Worm (Caenorhabditis elegans) whole organism, L2 larva: Measurements from ENCODE around the gene K02A6.4.

Experiments used
- C34F6.9 ChIP-seq: fragments of 150-350 bp; optimal IDR thresholded peaks from 2 replicates; lab custom pipeline; 2014; ENCODE audit warnings: missing biosample characterization, missing genetic modification characterization
- F13H6.1 ChIP-seq: sonication (generic microtip); optimal IDR thresholded peaks from 2 replicates; lab custom pipeline; 2016; ENCODE audit warnings: missing genetic modification characterization, missing compliant biosample characterization
- R02D3.7 ChIP-seq: fragments of 150-350 bp; optimal IDR thresholded peaks from 2 replicates; lab custom pipeline; 2014; ENCODE audit warnings: missing biosample characterization, missing genetic modification characterization
- ZK546.5 ChIP-seq: sonication (generic microtip); optimal IDR thresholded peaks from 2 replicates; lab custom pipeline; 2017; ENCODE audit warnings: missing biosample characterization, missing genetic modification characterization
- alr-1 ChIP-seq: fragments of 150-350 bp; optimal IDR thresholded peaks from 2 replicates; lab custom pipeline; 2014; ENCODE audit warnings: missing biosample characterization, missing genetic modification characterization
- ama-1 ChIP-seq: fragments of 150-350 bp; optimal IDR thresholded peaks from 2 replicates; lab custom pipeline; 2018; ENCODE audit warnings: inconsistent platforms
- blmp-1 ChIP-seq: sonication (generic microtip); optimal IDR thresholded peaks from 2 replicates; lab custom pipeline; 2017; ENCODE audit warnings: missing genetic modification characterization, mild to moderate bottlenecking, missing compliant biosample characterization, antibody characterized with exemption, moderate library complexity; ENCODE audit not compliant: insufficient read depth
- ceh-82 ChIP-seq: fragments of 150-350 bp; optimal IDR thresholded peaks from 2 replicates; lab custom pipeline; 2014; ENCODE audit warnings: missing biosample characterization, missing genetic modification characterization
- crh-2 ChIP-seq: sonication (generic microtip); optimal IDR thresholded peaks from 2 replicates; lab custom pipeline; 2017; ENCODE audit warnings: missing biosample characterization, missing genetic modification characterization
- dmd-4 ChIP-seq: sonication (generic microtip); optimal IDR thresholded peaks from 2 replicates; lab custom pipeline; 2017; ENCODE audit warnings: missing biosample characterization, missing genetic modification characterization
- egl-27 ChIP-seq: sonication (generic microtip); optimal IDR thresholded peaks from 3 replicates; lab custom pipeline; 2017; ENCODE audit warnings: missing biosample characterization, missing genetic modification reagents, missing genetic modification characterization
- elt-3 ChIP-seq: sonication (generic microtip); optimal IDR thresholded peaks from 2 replicates; lab custom pipeline; 2017; ENCODE audit warnings: missing biosample characterization, missing genetic modification characterization
- fos-1 ChIP-seq: fragments of 150-350 bp; optimal IDR thresholded peaks from 2 replicates; lab custom pipeline; 2014; ENCODE audit warnings: missing biosample characterization, missing genetic modification characterization
- gmeb-1 ChIP-seq: fragments of 150-350 bp; optimal IDR thresholded peaks from 2 replicates; lab custom pipeline; 2014; ENCODE audit warnings: missing biosample characterization, missing genetic modification characterization
- lin-11 ChIP-seq: fragments of 150-350 bp; sonication (generic microtip); optimal IDR thresholded peaks from 2 replicates; lab custom pipeline; 2014; ENCODE audit warnings: missing biosample characterization, missing genetic modification characterization, inconsistent platforms, mixed read lengths
- lin-13 ChIP-seq: fragments of 150-350 bp; optimal IDR thresholded peaks from 2 replicates; lab custom pipeline; 2014; ENCODE audit warnings: missing biosample characterization, missing genetic modification reagents, missing genetic modification characterization
- lin-39 ChIP-seq: fragments of 150-350 bp; optimal IDR thresholded peaks from 2 replicates; lab custom pipeline; 2014; ENCODE audit warnings: missing biosample characterization, missing genetic modification reagents, missing genetic modification characterization
- lsy-2 ChIP-seq, 2 experiments: fragments of 150-350 bp in 1 of 2; sonication (generic microtip) in 1 of 2; optimal IDR thresholded peaks; 2 replicates each; lab custom pipeline; 2014 to 2017; ENCODE audit warnings: missing biosample characterization in 2 of 2, missing genetic modification characterization in 2 of 2
- mab-5 ChIP-seq: fragments of 150-350 bp; optimal IDR thresholded peaks from 2 replicates; lab custom pipeline; 2014; ENCODE audit warnings: missing biosample characterization, missing genetic modification characterization
- mbf-1 ChIP-seq: sonication (generic microtip); optimal IDR thresholded peaks from 2 replicates; lab custom pipeline; 2017; ENCODE audit warnings: missing biosample characterization, missing genetic modification characterization
- mdl-1 ChIP-seq, 2 experiments: fragments of 150-350 bp in 1 of 2; sonication (generic microtip) in 1 of 2; optimal IDR thresholded peaks; 2 replicates each; lab custom pipeline; 2017; ENCODE audit warnings: missing biosample characterization in 2 of 2, missing genetic modification characterization in 2 of 2
- nhr-11 ChIP-seq: fragments of 150-350 bp; optimal IDR thresholded peaks from 2 replicates; lab custom pipeline; 2014; ENCODE audit warnings: missing biosample characterization, missing genetic modification characterization
- nhr-12 ChIP-seq: fragments of 150-350 bp; optimal IDR thresholded peaks from 2 replicates; lab custom pipeline; 2014; ENCODE audit warnings: missing biosample characterization, missing genetic modification characterization
- nhr-129 ChIP-seq: fragments of 150-350 bp; optimal IDR thresholded peaks from 2 replicates; lab custom pipeline; 2014; ENCODE audit warnings: missing biosample characterization, missing genetic modification characterization
- nhr-21 ChIP-seq: fragments of 150-350 bp; optimal IDR thresholded peaks from 2 replicates; lab custom pipeline; 2014; ENCODE audit warnings: missing biosample characterization, missing genetic modification characterization
- nhr-23 ChIP-seq: fragments of 150-350 bp; optimal IDR thresholded peaks from 2 replicates; lab custom pipeline; 2014; ENCODE audit warnings: missing biosample characterization, missing genetic modification reagents, missing genetic modification characterization
- nhr-25 ChIP-seq: fragments of 150-350 bp; sonication (generic microtip); optimal IDR thresholded peaks from 3 replicates; lab custom pipeline; 2014; ENCODE audit warnings: missing biosample characterization, missing genetic modification characterization
- nhr-6 ChIP-seq: fragments of 150-350 bp; optimal IDR thresholded peaks from 2 replicates; lab custom pipeline; 2014; ENCODE audit warnings: missing biosample characterization, missing genetic modification characterization
- nhr-77 ChIP-seq: fragments of 150-350 bp; optimal IDR thresholded peaks from 2 replicates; lab custom pipeline; 2014; ENCODE audit warnings: missing biosample characterization, missing genetic modification characterization
- peb-1 ChIP-seq: fragments of 150-350 bp; optimal IDR thresholded peaks from 2 replicates; lab custom pipeline; 2014; ENCODE audit warnings: missing biosample characterization, missing genetic modification characterization
- sem-4 ChIP-seq: fragments of 150-350 bp; optimal IDR thresholded peaks from 2 replicates; lab custom pipeline; 2014; ENCODE audit warnings: missing biosample characterization, missing genetic modification reagents, missing genetic modification characterization
- sma-3 ChIP-seq: sonication (generic microtip); optimal IDR thresholded peaks from 2 replicates; lab custom pipeline; 2016; ENCODE audit warnings: missing genetic modification reagents, missing genetic modification characterization, missing compliant biosample characterization
- sma-9 ChIP-seq, 2 experiments: fragments of 150-350 bp in 1 of 2; sonication (generic microtip) in 1 of 2; optimal IDR thresholded peaks; 2 replicates each; lab custom pipeline; 2014 to 2016; ENCODE audit warnings: missing genetic modification characterization in 2 of 2, mild to moderate bottlenecking in 1 of 2, missing biosample characterization in 1 of 2, missing compliant biosample characterization in 1 of 2, missing genetic modification reagents in 1 of 2, moderate library complexity in 1 of 2
- unc-39 ChIP-seq: fragments of 150-350 bp; optimal IDR thresholded peaks from 2 replicates; lab custom pipeline; 2014; ENCODE audit warnings: missing biosample characterization, missing genetic modification characterization
- unc-55 ChIP-seq: fragments of 150-350 bp; sonication (generic microtip); optimal IDR thresholded peaks from 3 replicates; lab custom pipeline; 2014; ENCODE audit warnings: missing biosample characterization, missing genetic modification reagents, missing genetic modification characterization
- zag-1 ChIP-seq: fragments of 150-350 bp; optimal IDR thresholded peaks from 2 replicates; lab custom pipeline; 2014; ENCODE audit warnings: missing biosample characterization, missing genetic modification characterization
- ztf-1 ChIP-seq: fragments of 200-800 bp; sonication (Bioruptor generic); conservative IDR thresholded peaks from 2 replicates; pipeline ENCODE4 v1.3.6; 2022; ENCODE audit warnings: missing genetic modification characterization, missing compliant biosample characterization
- ztf-11 ChIP-seq: sonication (generic microtip); optimal IDR thresholded peaks from 2 replicates; lab custom pipeline; 2017; ENCODE audit warnings: missing biosample characterization, missing genetic modification characterization
- ztf-4 ChIP-seq: fragments of 150-350 bp; optimal IDR thresholded peaks from 2 replicates; lab custom pipeline; 2014; ENCODE audit warnings: missing biosample characterization, missing genetic modification characterization

K02A6.4 gene

ce11 chrX:8236515-8236914, 18.0 kb upstream of the K02A6.4 start:
- no peak for TF ChIP-seq ztf-1
- no peak for TF ChIP-seq nhr-12 (tag; lab: Kevin White, UChicago)
- no peak for TF ChIP-seq nhr-21
- no peak for TF ChIP-seq lsy-2 (tag; optimal IDR thresholded peaks at IDR 0.05; lab: Kevin White, UChicago)
- no peak for TF ChIP-seq R02D3.7 (tag; lab: Kevin White, UChicago)
- TF ChIP-seq ama-1 (lab: Kevin White, UChicago) = no peak
- TF ChIP-seq peb-1 (tag; lab: Kevin White, UChicago) = no peak
- no peak for TF ChIP-seq sma-3
- TF ChIP-seq egl-27 (tag; lab: Kevin White, UChicago) = no peak
- no peak for TF ChIP-seq lin-39 (tag; lab: Kevin White, UChicago)
- TF ChIP-seq nhr-23 = no peak
- no peak for TF ChIP-seq ztf-4
- peak; percentile 2 for TF ChIP-seq fos-1 (tag; lab: Kevin White, UChicago)
- TF ChIP-seq mdl-1 (tag; optimal IDR thresholded peaks at IDR 0.05; lab: Kevin White, UChicago) = no peak
- peak; percentile 61 for TF ChIP-seq nhr-129
- TF ChIP-seq ztf-11 (tag; lab: Kevin White, UChicago) = no peak
- TF ChIP-seq sma-9 (GFP tag; optimal IDR thresholded peaks at IDR 0.05; lab: Kevin White, UChicago) = peak; percentile 39
- TF ChIP-seq sma-9 (tag; optimal IDR thresholded peaks at IDR 0.05; lab: Kevin White, UChicago) = no peak
- no peak for TF ChIP-seq crh-2
- TF ChIP-seq nhr-11 (tag; lab: Kevin White, UChicago) = no peak
- no peak for TF ChIP-seq ceh-82
- TF ChIP-seq dmd-4 (tag; lab: Kevin White, UChicago) = no peak
- no peak for TF ChIP-seq blmp-1
- TF ChIP-seq mbf-1 = no peak
- no peak for TF ChIP-seq unc-39
- no peak for TF ChIP-seq nhr-77
- no peak for TF ChIP-seq ZK546.5 (tag; lab: Kevin White, UChicago)
- TF ChIP-seq, all 48 proteins: peak for 3

DNA sequence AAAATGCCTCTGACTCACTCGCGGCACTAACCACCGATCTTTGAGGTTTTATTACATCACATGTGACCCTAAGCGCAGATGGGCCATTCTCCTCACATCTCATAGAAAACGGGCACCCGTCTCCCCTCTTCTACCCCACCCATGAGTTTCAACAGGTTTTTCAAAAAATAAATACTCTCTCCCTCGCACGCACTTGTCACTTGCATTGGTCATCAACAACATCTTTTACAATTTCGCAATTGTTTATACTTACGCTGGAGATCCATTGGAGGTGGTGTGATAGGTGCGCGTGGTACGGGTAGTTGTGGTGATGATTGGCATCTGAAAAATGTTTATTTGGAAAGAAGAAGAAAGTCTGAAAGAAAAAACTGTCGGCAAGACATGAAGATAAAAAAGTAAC, 17.4 kb upstream of the K02A6.4 start, which contains the start of gene M60.4:
M60.4 (minus strand) TSS at position 321 of the 400 bp plus-strand sequence.
- TF ChIP-seq zag-1 (tag; lab: Kevin White, UChicago) (no peak), ztf-4 (peak; percentile 82), gmeb-1 (tag; lab: Kevin White, UChicago) (peak; percentile 56), mdl-1 (tag; optimal IDR thresholded peaks at IDR 0.05; lab: Kevin White, UChicago) (peak; percentile 44 to 48), C34F6.9 (tag; lab: Kevin White, UChicago) (peak; percentile 35), blmp-1 (peak; percentile 78), sma-3 (peak; percentile 80), nhr-6 (tag; lab: Kevin White, UChicago) (peak; percentile 74), ztf-11 (tag; lab: Kevin White, UChicago) (no peak), mab-5 (tag; lab: Kevin White, UChicago) (no peak), F13H6.1 (tag; lab: Kevin White, UChicago) (peak; percentile 47), sma-9 (GFP tag; optimal IDR thresholded peaks at IDR 0.05; lab: Kevin White, UChicago) (peak; percentile 79), sma-9 (tag; optimal IDR thresholded peaks at IDR 0.05; lab: Kevin White, UChicago) (no peak), lsy-2 (tag; optimal IDR thresholded peaks at IDR 0.05; lab: Kevin White, UChicago) (peak in 1 of 2 experiments; percentile 47), elt-3 (tag; lab: Kevin White, UChicago) (no peak), nhr-25 (tag; lab: Kevin White, UChicago) (peak; percentile 94), fos-1 (tag; lab: Kevin White, UChicago) (peak; percentile 7), crh-2 (peak; percentile 70), egl-27 (tag; lab: Kevin White, UChicago) (peak; percentile 10), nhr-21 (no peak), nhr-129 (peak; percentile 91), lin-13 (peak; percentile 58), alr-1 (no peak), unc-39 (no peak), mbf-1 (no peak)

DNA sequence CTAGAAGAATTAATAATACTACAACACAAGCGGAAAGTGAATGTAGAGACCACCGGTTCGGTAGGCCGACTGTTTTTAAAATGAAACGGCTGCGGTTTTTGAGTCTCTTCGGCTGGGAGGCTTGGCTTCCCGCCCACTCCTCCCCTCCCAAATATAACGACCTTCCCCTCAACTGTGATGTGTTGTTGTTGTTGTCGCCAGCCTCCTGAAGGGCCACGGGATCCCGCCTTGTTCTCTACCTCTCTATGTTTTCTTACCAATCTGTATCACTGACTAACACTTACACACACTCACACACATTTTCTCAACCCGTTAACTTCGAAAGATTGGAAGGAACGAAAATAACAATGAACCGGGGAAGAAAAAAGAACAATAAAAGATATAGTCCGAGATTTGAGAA, 15.0 kb upstream of the K02A6.4 start:
- peak; percentile 28 for TF ChIP-seq sma-3
- no peak for TF ChIP-seq mbf-1
- peak; percentile 52 for TF ChIP-seq ama-1 (lab: Kevin White, UChicago)
- no peak for TF ChIP-seq egl-27 (tag; lab: Kevin White, UChicago)
- TF ChIP-seq sma-9 (GFP tag; optimal IDR thresholded peaks at IDR 0.05; lab: Kevin White, UChicago) = no peak
- no peak for TF ChIP-seq sma-9 (tag; optimal IDR thresholded peaks at IDR 0.05; lab: Kevin White, UChicago)
- TF ChIP-seq C34F6.9 (tag; lab: Kevin White, UChicago) = no peak
- TF ChIP-seq sem-4 (tag; lab: Kevin White, UChicago) = no peak
- no peak for TF ChIP-seq zag-1 (tag; lab: Kevin White, UChicago)
- TF ChIP-seq nhr-129 = peak; percentile 59
- no peak for TF ChIP-seq alr-1
- no peak for TF ChIP-seq lin-11
- no peak for TF ChIP-seq unc-55 (GFP tag; lab: Kevin White, UChicago)
